Fruit fly (Drosophila melanogaster) whole organism, embryonic: Measurements from ENCODE around the gene hop.

Source experiments
- Antp ChIP-seq: fragments of 200-800 bp; sonication (Bioruptor generic); optimal IDR thresholded peaks from 3 replicates; lab custom pipeline; 2016; ENCODE audit warnings: missing biosample characterization, missing genetic modification characterization
- CG10462 ChIP-seq: fragments of 200-800 bp; sonication (Bioruptor generic); optimal IDR thresholded peaks from 2 replicates; lab custom pipeline; 2016; ENCODE audit warnings: missing biosample characterization, missing genetic modification characterization
- CG10543 ChIP-seq: fragments of 200-800 bp; sonication (Bioruptor generic); optimal IDR thresholded peaks from 3 replicates; lab custom pipeline; 2017; ENCODE audit warnings: missing biosample characterization, mild to moderate bottlenecking, missing genetic modification characterization, moderate library complexity
- CG11456 ChIP-seq: fragments of 200-800 bp; sonication (Bioruptor generic); IDR thresholded peaks from 3 replicates; pipeline ENCODE4 v1.3.6; 2022; ENCODE audit warnings: missing biosample characterization, missing genetic modification characterization
- CG11695 ChIP-seq: fragments of 200-800 bp; sonication (Bioruptor generic); IDR thresholded peaks from 3 replicates; pipeline ENCODE4 v1.3.6; 2022; ENCODE audit warnings: missing biosample characterization, missing genetic modification characterization
- CG14014 ChIP-seq: fragments of 200-800 bp; sonication (Bioruptor generic); IDR thresholded peaks from 2 replicates; pipeline ENCODE4 v1.3.6; 2022; ENCODE audit warnings: missing biosample characterization, missing genetic modification characterization
- CG15269 ChIP-seq: fragments of 200-800 bp; sonication (Bioruptor generic); optimal IDR thresholded peaks from 2 replicates; lab custom pipeline; 2018; ENCODE audit warnings: missing biosample characterization, mild to moderate bottlenecking, missing genetic modification characterization, moderate library complexity
- CG17328 ChIP-seq: fragments of 200-800 bp; sonication (Bioruptor generic); IDR thresholded peaks from 2 replicates; pipeline ENCODE4 v1.3.6; 2022; ENCODE audit warnings: missing biosample characterization, missing genetic modification characterization
- CG17829 ChIP-seq: fragments of 200-800 bp; optimal IDR thresholded peaks from 2 replicates; lab custom pipeline; 2019; ENCODE audit warnings: missing biosample characterization, mild to moderate bottlenecking, missing genetic modification characterization, moderate library complexity
- CG1832 ChIP-seq: fragments of 200-800 bp; sonication (Bioruptor generic); optimal IDR thresholded peaks from 2 replicates; lab custom pipeline; 2017; ENCODE audit warnings: missing biosample characterization, mild to moderate bottlenecking, missing genetic modification characterization, inconsistent platforms
- CG18599 ChIP-seq: fragments of 200-800 bp; sonication (Bioruptor generic); optimal IDR thresholded peaks from 3 replicates; lab custom pipeline; 2017; ENCODE audit warnings: missing biosample characterization, missing genetic modification characterization, mild to moderate bottlenecking, moderate library complexity, missing genetic modification reagents
- CG18619 ChIP-seq: fragments of 200-800 bp; sonication (Bioruptor generic); optimal IDR thresholded peaks from 3 replicates; lab custom pipeline; 2017; ENCODE audit warnings: missing biosample characterization, mild to moderate bottlenecking, missing genetic modification characterization
- CG2120 ChIP-seq: fragments of 200-800 bp; sonication (Bioruptor generic); optimal IDR thresholded peaks from 3 replicates; lab custom pipeline; 2016; ENCODE audit warnings: missing biosample characterization, missing genetic modification characterization
- CG2129 ChIP-seq: fragments of 200-800 bp; sonication (Bioruptor generic); IDR thresholded peaks from 2 replicates; pipeline ENCODE4 v1.3.6; 2022; ENCODE audit warnings: missing biosample characterization, missing genetic modification characterization; ENCODE audit not compliant: partially characterized antibody
- CG2712 ChIP-seq: fragments of 200-800 bp; optimal IDR thresholded peaks from 3 replicates; lab custom pipeline; 2019; ENCODE audit warnings: missing biosample characterization, mild to moderate bottlenecking, missing genetic modification characterization, moderate library complexity
- CG31224 ChIP-seq: fragments of 200-800 bp; sonication (Bioruptor generic); IDR thresholded peaks from 2 replicates; pipeline ENCODE4 v1.3.6; 2022; ENCODE audit warnings: missing biosample characterization, missing genetic modification characterization
- CG33557 ChIP-seq: fragments of 200-800 bp; sonication (Bioruptor generic); optimal IDR thresholded peaks from 2 replicates; lab custom pipeline; 2019; ENCODE audit warnings: missing biosample characterization, mild to moderate bottlenecking, missing genetic modification characterization, moderate library complexity
- CG6272 ChIP-seq: fragments of 200-800 bp; sonication (Bioruptor generic); IDR thresholded peaks from 2 replicates; pipeline ENCODE4 v1.3.6; 2022; ENCODE audit warnings: missing biosample characterization, missing genetic modification characterization
- CG6765 ChIP-seq: fragments of 200-800 bp; sonication (Bioruptor generic); optimal IDR thresholded peaks from 3 replicates; lab custom pipeline; 2017; ENCODE audit warnings: missing biosample characterization, mild to moderate bottlenecking, missing genetic modification characterization
- CG7745 ChIP-seq: fragments of 200-800 bp; sonication (Bioruptor generic); optimal IDR thresholded peaks from 2 replicates; lab custom pipeline; 2018; ENCODE audit warnings: missing biosample characterization, mild to moderate bottlenecking, missing genetic modification characterization, moderate library complexity
- CG7786 ChIP-seq: fragments of 200-800 bp; sonication (Bioruptor generic); optimal IDR thresholded peaks from 2 replicates; lab custom pipeline; 2016; ENCODE audit warnings: missing biosample characterization, missing genetic modification characterization
- CG7987 ChIP-seq: fragments of 200-800 bp; sonication (Bioruptor generic); optimal IDR thresholded peaks from 2 replicates; lab custom pipeline; 2018; ENCODE audit warnings: missing biosample characterization, mild to moderate bottlenecking, missing genetic modification characterization, moderate library complexity
- CoRest ChIP-seq: fragments of 200-800 bp; sonication (Bioruptor generic); optimal IDR thresholded peaks from 3 replicates; lab custom pipeline; 2018; ENCODE audit warnings: missing biosample characterization, mild to moderate bottlenecking, missing genetic modification characterization, moderate library complexity
- Fer3 ChIP-seq: fragments of 200-800 bp; sonication (Bioruptor generic); optimal IDR thresholded peaks from 2 replicates; lab custom pipeline; 2018; ENCODE audit warnings: missing biosample characterization, mild to moderate bottlenecking, missing genetic modification characterization, moderate library complexity
- HLH3B ChIP-seq: fragments of 200-800 bp; sonication (Bioruptor generic); IDR thresholded peaks from 2 replicates; pipeline ENCODE4 v1.3.6; 2022; ENCODE audit warnings: missing biosample characterization, missing genetic modification characterization
- Hmr ChIP-seq: fragments of 200-800 bp; sonication (Bioruptor generic); optimal IDR thresholded peaks from 3 replicates; lab custom pipeline; 2017; ENCODE audit warnings: mild to moderate bottlenecking, missing biosample characterization, missing genetic modification reagents, missing genetic modification characterization
- Hr39 ChIP-seq: fragments of >200 bp; optimal IDR thresholded peaks from 2 replicates; lab custom pipeline; 2017
- Lim3 ChIP-seq: fragments of 200-800 bp; sonication (Bioruptor generic); IDR thresholded peaks from 2 replicates; pipeline ENCODE4 v1.3.6; 2022; ENCODE audit warnings: missing biosample characterization, missing genetic modification characterization
- Mad ChIP-seq: fragments of 200-800 bp; sonication (Bioruptor generic); optimal IDR thresholded peaks from 2 replicates; lab custom pipeline; 2016; ENCODE audit warnings: missing biosample characterization, missing genetic modification characterization
- Myb ChIP-seq: fragments of 200-800 bp; sonication (Bioruptor generic); optimal IDR thresholded peaks from 2 replicates; lab custom pipeline; 2016; ENCODE audit warnings: missing biosample characterization, missing genetic modification characterization
- Rfx ChIP-seq: fragments of 200-800 bp; sonication (Bioruptor generic); IDR thresholded peaks from 2 replicates; pipeline ENCODE4 v1.3.6; 2022; ENCODE audit warnings: missing biosample characterization, missing genetic modification characterization
- Sox100B ChIP-seq: fragments of 200-800 bp; sonication (Bioruptor generic); optimal IDR thresholded peaks from 3 replicates; lab custom pipeline; 2018; ENCODE audit warnings: missing biosample characterization, mild to moderate bottlenecking, missing genetic modification characterization
- Trl ChIP-seq, 3 experiments: fragments of >200 bp in 2 of 3; fragments of 200-800 bp in 1 of 3; sonication (Bioruptor generic) in 1 of 3; optimal IDR thresholded peaks; 2 replicates in 1 of 3; 3 replicates in 2 of 3; lab custom pipeline; 2016 to 2017; ENCODE audit warnings: missing biosample characterization in 1 of 3, missing genetic modification characterization in 1 of 3
- bab2 ChIP-seq: fragments of 200-800 bp; sonication (Bioruptor generic); optimal IDR thresholded peaks from 2 replicates; lab custom pipeline; 2016; ENCODE audit warnings: missing biosample characterization, missing genetic modification characterization
- cwo ChIP-seq: fragments of 200-800 bp; sonication (Bioruptor generic); optimal IDR thresholded peaks from 3 replicates; lab custom pipeline; 2017; ENCODE audit warnings: missing biosample characterization, missing genetic modification characterization, mild to moderate bottlenecking, moderate library complexity, missing genetic modification reagents
- fd64A ChIP-seq: fragments of 200-800 bp; sonication (Bioruptor generic); optimal IDR thresholded peaks from 3 replicates; lab custom pipeline; 2018; ENCODE audit warnings: missing biosample characterization, mild to moderate bottlenecking, missing genetic modification characterization
- insv ChIP-seq, 2 experiments: fragments of 200-800 bp; sonication (Bioruptor generic); optimal IDR thresholded peaks; 3 replicates each; lab custom pipeline; 2016 to 2018; ENCODE audit warnings: missing biosample characterization in 2 of 2, missing genetic modification characterization in 2 of 2
- kay ChIP-seq: fragments of 200-800 bp; sonication (Bioruptor generic); optimal IDR thresholded peaks from 2 replicates; lab custom pipeline; 2016; ENCODE audit warnings: missing biosample characterization, missing genetic modification characterization
- kni ChIP-seq: fragments of 200-800 bp; sonication (Bioruptor generic); optimal IDR thresholded peaks from 3 replicates; lab custom pipeline; 2017; ENCODE audit warnings: mild to moderate bottlenecking, missing biosample characterization, missing genetic modification reagents, missing genetic modification characterization
- lov ChIP-seq, 2 experiments: fragments of 200-800 bp in 1 of 2; fragments of >200 bp in 1 of 2; sonication (Bioruptor generic) in 1 of 2; IDR thresholded peaks in 1 of 2; optimal IDR thresholded peaks in 1 of 2; 2 replicates in 1 of 2; 3 replicates in 1 of 2; pipeline versions ENCODE4 v1.3.6 to Lab custom; 2017 to 2022; ENCODE audit warnings: missing biosample characterization in 1 of 2, missing genetic modification characterization in 1 of 2
- luna ChIP-seq: fragments of 200-800 bp; sonication (Bioruptor generic); optimal IDR thresholded peaks from 2 replicates; lab custom pipeline; 2016; ENCODE audit warnings: missing biosample characterization, missing genetic modification characterization
- nom ChIP-seq: fragments of 200-800 bp; sonication (Bioruptor generic); optimal IDR thresholded peaks from 2 replicates; lab custom pipeline; 2017; ENCODE audit warnings: missing biosample characterization, missing genetic modification characterization, mild to moderate bottlenecking, moderate library complexity, missing genetic modification reagents
- sens ChIP-seq: fragments of 200-800 bp; sonication (Bioruptor generic); peaks from one replicate; lab custom pipeline; 2016; ENCODE audit warnings: missing biosample characterization, missing genetic modification characterization
- so ChIP-seq: fragments of 200-800 bp; sonication (Bioruptor generic); IDR thresholded peaks from 3 replicates; pipeline ENCODE4 v1.3.6; 2022; ENCODE audit warnings: missing biosample characterization, missing genetic modification characterization
- stc ChIP-seq: fragments of 200-800 bp; sonication (Bioruptor generic); IDR thresholded peaks from 2 replicates; pipeline ENCODE4 v1.3.6; 2022; ENCODE audit warnings: missing biosample characterization, missing genetic modification characterization
- sug ChIP-seq: fragments of 200-800 bp; optimal IDR thresholded peaks from 2 replicates; lab custom pipeline; 2019; ENCODE audit warnings: missing biosample characterization, mild to moderate bottlenecking, missing genetic modification characterization, moderate library complexity
- tll ChIP-seq, 2 experiments: fragments of 200-800 bp in 1 of 2; fragments of >200 bp in 1 of 2; sonication (Bioruptor generic) in 1 of 2; optimal IDR thresholded peaks; 2 replicates each; lab custom pipeline; 2017 to 2019; ENCODE audit warnings: missing biosample characterization in 2 of 2, missing genetic modification characterization in 2 of 2, mild to moderate bottlenecking in 1 of 2, moderate library complexity in 1 of 2
- yki ChIP-seq: fragments of >200 bp; optimal IDR thresholded peaks from 3 replicates; lab custom pipeline; 2018

Gene hop

DNA sequence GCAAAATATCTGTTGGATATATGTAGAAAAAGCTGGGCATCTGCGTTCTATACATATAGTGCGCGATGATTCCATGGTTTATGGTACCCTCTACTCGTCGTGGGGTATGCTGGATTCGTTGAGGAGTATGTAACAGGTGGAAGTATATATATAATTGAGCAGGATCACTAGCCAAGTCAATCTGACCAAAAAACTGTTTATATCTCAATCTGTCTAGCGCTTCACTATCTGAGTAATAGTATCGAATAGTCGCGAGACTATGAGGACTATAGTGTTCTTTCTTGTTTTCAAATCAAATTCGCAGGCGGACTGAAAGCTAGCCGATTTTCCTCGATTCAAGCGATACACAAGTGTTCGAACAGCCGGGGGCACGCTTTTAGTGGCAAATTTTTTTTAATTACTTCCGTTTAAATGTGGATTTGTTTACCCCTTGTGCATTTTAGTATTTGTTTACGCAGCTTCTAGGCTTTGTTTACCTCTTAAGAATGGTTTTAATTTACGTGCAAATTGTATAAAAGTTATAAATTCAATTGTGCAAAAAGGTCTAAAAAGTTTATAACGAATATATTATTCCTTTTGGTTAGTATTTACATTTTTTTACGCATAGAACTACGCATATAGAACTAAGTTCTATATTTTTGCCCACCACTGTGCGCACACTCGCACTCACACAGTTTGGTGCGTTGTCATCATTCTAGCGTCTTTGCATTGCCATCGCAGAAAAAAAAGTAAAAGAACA, 22.9 kb upstream of the hop start (continued):
- no peak for TF ChIP-seq luna
- peak; percentile 78 for TF ChIP-seq CG18619 (GFP tag; lab: Kevin White, UChicago)
- TF ChIP-seq CoRest (tag; lab: Kevin White, UChicago), result peak; percentile 82
- TF ChIP-seq insv (GFP tag; optimal IDR thresholded peaks at IDR 0.05; lab: Kevin White, UChicago), result no peak
- TF ChIP-seq CG17328, result peak; percentile 85
- peak; percentile 45 for TF ChIP-seq Mad (GFP tag; lab: Kevin White, UChicago)
- no peak for TF ChIP-seq CG2129 (GFP tag; lab: Robert Waterston, UW)
- no peak for TF ChIP-seq Trl (optimal IDR thresholded peaks at IDR 0.05; lab: Kevin White, UChicago)
- TF ChIP-seq Trl (GFP tag; optimal IDR thresholded peaks at IDR 0.05; lab: Kevin White, UChicago), result peak; percentile 60
- TF ChIP-seq CG2712, result peak; percentile 75
- no peak for TF ChIP-seq Hr39
- peak; percentile 95 for TF ChIP-seq sens (GFP tag; lab: Kevin White, UChicago)
- TF ChIP-seq HLH3B (GFP tag; lab: Robert Waterston, UW), result peak; percentile 85
- no peak for TF ChIP-seq yki (lab: Kevin White, UChicago)
- peak; percentile 72 for TF ChIP-seq CG11695 (GFP tag; lab: Robert Waterston, UW)
- TF ChIP-seq Hmr (GFP tag; lab: Kevin White, UChicago), result peak; percentile 84
- peak; percentile 32 for TF ChIP-seq CG33557 (GFP tag; lab: Kevin White, UChicago)
- peak; percentile 74 for TF ChIP-seq Antp (GFP tag; lab: Kevin White, UChicago)
- TF ChIP-seq CG6272, result peak; percentile 72
- peak; percentile 82 for TF ChIP-seq stc (GFP tag; lab: Robert Waterston, UW)
- peak; percentile 86 for TF ChIP-seq CG14014
- no peak for TF ChIP-seq CG7987 (GFP tag; lab: Kevin White, UChicago)
- TF ChIP-seq CG31224 (GFP tag; lab: Robert Waterston, UW), result peak; percentile 75
- peak; percentile 92 for TF ChIP-seq CG2120 (GFP tag; lab: Kevin White, UChicago)
- TF ChIP-seq CG11456 (GFP tag; lab: Robert Waterston, UW), result peak; percentile 94
- TF ChIP-seq CG18599 (GFP tag; lab: Kevin White, UChicago), result peak; percentile 84
- TF ChIP-seq CG1832, result no peak
- TF ChIP-seq so (GFP tag; lab: Robert Waterston, UW), result peak; percentile 83
- TF ChIP-seq CG10462 (GFP tag; lab: Kevin White, UChicago), result peak; percentile 44
- peak; percentile 76 for TF ChIP-seq Sox100B (GFP tag; lab: Kevin White, UChicago)
- peak; percentile 69 for TF ChIP-seq cwo (GFP tag; lab: Kevin White, UChicago)
- peak; percentile 64 for TF ChIP-seq Myb (GFP tag; lab: Kevin White, UChicago)
- no peak for TF ChIP-seq kni (GFP tag; lab: Kevin White, UChicago)
- TF ChIP-seq lov (optimal IDR thresholded peaks at IDR 0.05; lab: Kevin White, UChicago), result no peak
- 0 out of 3 replicates have a peak, but pooled peaks have one; percentile 63 for TF ChIP-seq lov (GFP tag; IDR thresholded peaks at IDR 0.05; lab: Robert Waterston, UW)
- peak; percentile 26 for TF ChIP-seq CG10543 (GFP tag; lab: Kevin White, UChicago)
- TF ChIP-seq fd64A, result peak; percentile 6
- peak; percentile 81 for TF ChIP-seq CG7786 (GFP tag; lab: Kevin White, UChicago)
- peak; percentile 81 for TF ChIP-seq CG15269
- TF ChIP-seq tll (GFP tag; optimal IDR thresholded peaks at IDR 0.05; lab: Kevin White, UChicago), result no peak
- peak; percentile 56 for TF ChIP-seq CG17829 (tag; lab: Kevin White, UChicago)
- no peak for TF ChIP-seq CG7745 (tag; lab: Kevin White, UChicago)
- peak; percentile 41 for TF ChIP-seq kay
- peak; percentile 49 for TF ChIP-seq CG6765
- peak; percentile 94 for TF ChIP-seq Rfx (GFP tag; lab: Robert Waterston, UW)
- peak; percentile 85 for TF ChIP-seq Fer3 (tag; lab: Kevin White, UChicago)
- TF ChIP-seq bab2 (GFP tag; lab: Kevin White, UChicago), result peak; percentile 80
- peak; percentile 58 for TF ChIP-seq sug (tag; lab: Kevin White, UChicago)
- TF ChIP-seq Lim3 (GFP tag; lab: Robert Waterston, UW), result peak; percentile 48; the same call in 1 of the 2 replicates
- TF ChIP-seq nom (GFP tag; lab: Kevin White, UChicago), result no peak
